Fruit fly (Drosophila melanogaster) whole organism, adult: ENCODE data around the gene CG46464.

Source experiments
- CG12768 ChIP-seq: fragments of 200-800 bp; sonication (Bioruptor generic); optimal IDR thresholded peaks from 2 replicates; lab custom pipeline; 2017; ENCODE audit warnings: missing biosample characterization, missing genetic modification characterization, mild to moderate bottlenecking, moderate library complexity, missing genetic modification reagents
- Clk ChIP-seq: fragments of 200-800 bp; sonication (Bioruptor generic); optimal IDR thresholded peaks from 2 replicates; lab custom pipeline; 2017; ENCODE audit warnings: missing biosample characterization, missing genetic modification characterization
- toe ChIP-seq: fragments of 200-800 bp; sonication (Bioruptor generic); optimal IDR thresholded peaks from 2 replicates; lab custom pipeline; 2016; ENCODE audit warnings: missing biosample characterization, missing genetic modification characterization

DNA sequence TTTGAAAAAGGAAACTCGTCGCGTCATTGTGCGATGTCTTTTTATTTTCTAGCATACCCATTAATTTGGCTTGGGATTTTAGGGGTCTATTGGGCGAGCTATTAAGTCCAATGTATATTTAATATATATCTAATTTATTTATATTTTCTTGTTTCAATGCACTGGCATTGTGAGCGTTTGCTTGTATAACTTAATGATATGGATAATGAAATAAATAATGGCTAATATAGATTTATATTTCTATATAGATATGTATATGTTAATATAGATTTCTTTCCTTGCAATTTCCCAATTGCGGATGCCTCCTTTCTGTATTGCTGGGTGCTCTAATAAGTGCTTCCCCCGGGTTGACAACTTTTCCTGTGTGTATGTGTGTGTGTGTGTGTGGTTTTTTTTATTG, 27.8 kb upstream of the CG46464 start:
- TF ChIP-seq CG12768 = no peak
- no peak for TF ChIP-seq toe (GFP tag; lab: Kevin White, UChicago)
- TF ChIP-seq Clk (GFP tag; lab: Kevin White, UChicago) = no peak
